Worm (Caenorhabditis elegans): ENCODE data around the gene acc-1.

Gene acc-1

ce11 chrIV:9671001-9671652 is 13.3 kb downstream of the acc-1 start:
- TF ChIP-seq mdl-1 (tag; optimal IDR thresholded peaks at IDR 0.05) (peak; percentile 56), nhr-67 (tag; optimal IDR thresholded peaks at IDR 0.05) (no peak), ztf-4 (tag; optimal IDR thresholded peaks at IDR 0.05) (peak; percentile 34), jun-1 (tag; optimal IDR thresholded peaks at IDR 0.05) (peak; percentile 62), pha-4 (tag; optimal IDR thresholded peaks at IDR 0.05) (peak; percentile 97), elt-2 (tag; optimal IDR thresholded peaks at IDR 0.05) (peak; percentile 73), aly-2 (tag; optimal IDR thresholded peaks at IDR 0.05) (no peak), ceh-28 (tag; optimal IDR thresholded peaks at IDR 0.05) (no peak), elt-1 (tag; optimal IDR thresholded peaks at IDR 0.05) (no peak), tbx-2 (tag; optimal IDR thresholded peaks at IDR 0.05) (no peak), nhr-77 (tag; optimal IDR thresholded peaks at IDR 0.05) (no peak), nfya-1 (tag; optimal IDR thresholded peaks at IDR 0.05; ENCODE audit: insufficient read depth) (peak; percentile 43), lin-39 (tag; optimal IDR thresholded peaks at IDR 0.05) (no peak), zag-1 (tag; optimal IDR thresholded peaks at IDR 0.05) (no peak), lsy-12 (tag; optimal IDR thresholded peaks at IDR 0.05) (no peak), nhr-43 (tag; optimal IDR thresholded peaks at IDR 0.05; ENCODE audit: poor library complexity, severe bottlenecking) (peak; percentile 11), pqm-1 (tag; optimal IDR thresholded peaks at IDR 0.05) (peak; percentile 76), fkh-10 (GFP tag; optimal IDR thresholded peaks at IDR 0.05) (no peak), ama-1 (optimal IDR thresholded peaks at IDR 0.05) (peak; percentile 41), nhr-25 (tag; optimal IDR thresholded peaks at IDR 0.05) (peak; percentile 34)

- TF ChIP-seq nhr-25 (tag; optimal IDR thresholded peaks at IDR 0.05) (peak; percentile 52), elt-3 (tag; optimal IDR thresholded peaks at IDR 0.05) (peak in 1 of 3 experiments; percentile 79), R02D3.7 (tag; optimal IDR thresholded peaks at IDR 0.05) (no peak), nhr-23 (tag; optimal IDR thresholded peaks at IDR 0.05) (peak; percentile 94), pha-4 (tag; optimal IDR thresholded peaks at IDR 0.05) (no peak), skn-1 (tag; optimal IDR thresholded peaks at IDR 0.05) (no peak), lin-15B (tag; optimal IDR thresholded peaks at IDR 0.05) (no peak), nfya-1 (tag; optimal IDR thresholded peaks at IDR 0.05; ENCODE audit: insufficient read depth) (no peak), egl-5 (tag; optimal IDR thresholded peaks at IDR 0.05) (no peak), nhr-11 (tag; optimal IDR thresholded peaks at IDR 0.05) (no peak), egl-27 (tag; optimal IDR thresholded peaks at IDR 0.05) (no peak), nhr-43 (tag; optimal IDR thresholded peaks at IDR 0.05; ENCODE audit: poor library complexity, severe bottlenecking) (peak; percentile 88), zag-1 (tag; optimal IDR thresholded peaks at IDR 0.05) (no peak), jun-1 (tag; optimal IDR thresholded peaks at IDR 0.05) (no peak)
Measured at ce11 chrIV:9672434-9672833, 14.6 kb downstream of the acc-1 start.

- TF ChIP-seq elt-2 (tag; optimal IDR thresholded peaks at IDR 0.05) (no peak), nhr-25 (tag; optimal IDR thresholded peaks at IDR 0.05) (peak; percentile 25)
Measured at ce11 chrIV:9673206-9673605, 15.4 kb downstream of the acc-1 start.

DNA sequence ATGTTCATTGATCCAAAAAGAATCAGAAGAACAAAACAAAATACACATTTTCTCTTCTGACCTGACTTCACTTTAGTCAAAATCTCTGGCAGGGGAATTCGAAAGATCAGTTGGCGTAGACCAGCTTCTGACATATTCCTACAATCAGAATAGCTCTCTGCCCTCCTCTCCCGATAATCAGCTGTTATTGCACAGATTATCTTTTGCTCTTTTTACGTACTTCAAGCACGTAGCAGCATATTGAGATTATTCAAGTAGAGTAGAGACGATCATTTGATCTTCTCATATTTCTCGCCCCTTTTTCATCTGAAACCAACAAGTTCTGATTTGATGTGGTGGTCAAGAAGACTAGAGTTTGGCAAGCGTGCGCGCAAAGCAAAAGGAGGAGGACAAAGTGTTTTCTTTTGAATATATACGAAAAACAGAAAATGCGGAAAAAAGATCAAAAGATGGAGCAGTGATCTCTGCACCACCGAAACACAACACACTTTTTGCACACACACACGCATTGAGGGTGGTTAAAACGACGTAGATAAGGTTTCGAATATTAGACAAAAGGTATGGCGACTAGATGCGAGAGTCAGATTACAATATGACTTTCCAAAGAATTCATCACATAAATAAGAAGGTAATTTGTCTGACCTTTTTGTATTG is 16.0 kb downstream of the acc-1 start:
- TF ChIP-seq ama-1 (optimal IDR thresholded peaks at IDR 0.05) (peak; percentile 40), pqm-1 (tag; optimal IDR thresholded peaks at IDR 0.05) (peak; percentile 75), nfya-1 (tag; optimal IDR thresholded peaks at IDR 0.05; ENCODE audit: insufficient read depth) (peak; percentile 2), elt-2 (tag; optimal IDR thresholded peaks at IDR 0.05) (peak; percentile 40), unc-62 (GFP tag; optimal IDR thresholded peaks at IDR 0.05) (no peak), elt-1 (tag; optimal IDR thresholded peaks at IDR 0.05) (peak; percentile 72), ceh-16 (tag; optimal IDR thresholded peaks at IDR 0.05) (no peak)

DNA sequence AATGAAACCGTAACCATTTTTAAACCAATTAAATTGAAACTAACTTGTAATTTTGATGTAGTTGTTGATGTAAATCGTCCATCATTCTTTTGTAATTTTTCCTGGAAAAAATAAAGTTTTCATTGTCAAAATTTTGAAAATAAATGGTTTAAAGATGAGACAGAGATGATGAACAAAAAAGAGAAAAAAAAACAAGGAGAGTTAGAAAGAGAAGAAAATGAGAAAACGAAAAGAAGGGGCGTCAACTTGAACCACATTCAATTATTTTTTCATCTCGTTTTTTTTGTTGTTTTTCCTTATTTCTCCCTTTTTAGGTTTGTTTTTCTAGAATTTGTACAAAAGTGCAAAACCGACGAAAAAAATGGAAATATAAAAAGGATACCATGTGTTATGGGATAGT is 17.7 kb downstream of the acc-1 start, which contains the start of gene nhr-34:
nhr-34 (minus strand) TSS at position 101 of the 400 bp plus-strand sequence.
- TF ChIP-seq R02D3.7 (tag; optimal IDR thresholded peaks at IDR 0.05), result no peak
- TF ChIP-seq eor-1 (tag; optimal IDR thresholded peaks at IDR 0.05), result no peak
- TF ChIP-seq nhr-67 (tag; optimal IDR thresholded peaks at IDR 0.05), result no peak
- no peak for TF ChIP-seq nhr-76 (tag; optimal IDR thresholded peaks at IDR 0.05)
- TF ChIP-seq snpc-4 (tag; optimal IDR thresholded peaks at IDR 0.05), result no peak
- TF ChIP-seq skn-1 (tag; optimal IDR thresholded peaks at IDR 0.05), result no peak
- no peak for TF ChIP-seq ama-1 (optimal IDR thresholded peaks at IDR 0.05)
- no peak for TF ChIP-seq ceh-82 (tag; optimal IDR thresholded peaks at IDR 0.05)
- TF ChIP-seq unc-39 (tag; optimal IDR thresholded peaks at IDR 0.05), result no peak
- no peak for TF ChIP-seq mdl-1 (tag; optimal IDR thresholded peaks at IDR 0.05)
- TF ChIP-seq lin-39 (tag; optimal IDR thresholded peaks at IDR 0.05), result no peak
- TF ChIP-seq nfya-1 (tag; optimal IDR thresholded peaks at IDR 0.05; ENCODE audit: insufficient read depth), result no peak
- no peak for TF ChIP-seq ceh-9 (tag; optimal IDR thresholded peaks at IDR 0.05)
- no peak for TF ChIP-seq ZK546.5 (tag; optimal IDR thresholded peaks at IDR 0.05)
- no peak for TF ChIP-seq aly-2 (tag; optimal IDR thresholded peaks at IDR 0.05)
- TF ChIP-seq tbx-2 (tag; optimal IDR thresholded peaks at IDR 0.05), result no peak
- no peak for TF ChIP-seq pha-4 (tag; optimal IDR thresholded peaks at IDR 0.05)
- TF ChIP-seq mml-1 (tag; optimal IDR thresholded peaks at IDR 0.05), result no peak
- no peak for TF ChIP-seq egl-27 (tag; optimal IDR thresholded peaks at IDR 0.05)

Data from whole organism, L3 larva.